Fruit fly (Drosophila melanogaster) whole organism, embryonic: ENCODE measurements around the gene Cog2.

Experiments
- CG5245 ChIP-seq: fragments of 200-800 bp; sonication (Bioruptor generic); optimal IDR thresholded peaks from 3 replicates; lab custom pipeline; 2016; ENCODE audit warnings: missing biosample characterization, missing genetic modification characterization
- ERR ChIP-seq: fragments of 200-800 bp; sonication (Bioruptor generic); optimal IDR thresholded peaks from 2 replicates; lab custom pipeline; 2016; ENCODE audit warnings: missing biosample characterization, missing genetic modification characterization
- Hand ChIP-seq: fragments of 200-800 bp; sonication (Bioruptor generic); optimal IDR thresholded peaks from 2 replicates; lab custom pipeline; 2017; ENCODE audit warnings: mild to moderate bottlenecking, missing biosample characterization, missing genetic modification reagents, missing genetic modification characterization
- Jarid2 ChIP-seq: fragments of 200-800 bp; sonication (Bioruptor generic); optimal IDR thresholded peaks from 3 replicates; lab custom pipeline; 2017; ENCODE audit warnings: mild to moderate bottlenecking, missing biosample characterization, missing genetic modification reagents, missing genetic modification characterization
- Max ChIP-seq: fragments of 200-800 bp; sonication (Bioruptor generic); optimal IDR thresholded peaks from 2 replicates; lab custom pipeline; 2016; ENCODE audit warnings: missing biosample characterization, mild to moderate bottlenecking, missing genetic modification characterization
- cato ChIP-seq: fragments of 200-800 bp; sonication (Bioruptor generic); optimal IDR thresholded peaks from 2 replicates; lab custom pipeline; 2016; ENCODE audit warnings: missing biosample characterization, missing genetic modification characterization, borderline replicate concordance
- lbe ChIP-seq: fragments of 200-800 bp; sonication (Bioruptor generic); optimal IDR thresholded peaks from 2 replicates; lab custom pipeline; 2016; ENCODE audit warnings: missing biosample characterization, mild to moderate bottlenecking, missing genetic modification characterization
- lmd ChIP-seq: fragments of 200-800 bp; sonication (Bioruptor generic); IDR thresholded peaks from 2 replicates; pipeline ENCODE4 v1.3.6; 2022; ENCODE audit warnings: missing biosample characterization, missing genetic modification characterization
- sc ChIP-seq, 3 experiments: fragments of >200 bp in 2 of 3; fragments of 200-800 bp in 1 of 3; sonication (Bioruptor generic) in 1 of 3; optimal IDR thresholded peaks; 2 replicates in 2 of 3; 3 replicates in 1 of 3; lab custom pipeline; 2017; ENCODE audit warnings: mild to moderate bottlenecking in 1 of 3, missing biosample characterization in 1 of 3, missing genetic modification characterization in 1 of 3, missing genetic modification reagents in 1 of 3
- unc-4 ChIP-seq: fragments of 200-800 bp; sonication (Bioruptor generic); IDR thresholded peaks from 2 replicates; pipeline ENCODE4 v1.3.6; 2022; ENCODE audit warnings: missing biosample characterization, missing genetic modification characterization; ENCODE audit not compliant: partially characterized antibody

- TF ChIP-seq cato (GFP tag; lab: Kevin White, UChicago) (no peak), CG5245 (GFP tag; lab: Kevin White, UChicago) (no peak), lmd (GFP tag; lab: Robert Waterston, UW) (no peak), Max (no peak), Jarid2 (GFP tag; lab: Kevin White, UChicago) (no peak), lbe (GFP tag; lab: Kevin White, UChicago) (no peak), sc (optimal IDR thresholded peaks at IDR 0.05; lab: Kevin White, UChicago) (no peak), sc (GFP tag; optimal IDR thresholded peaks at IDR 0.05; lab: Kevin White, UChicago) (no peak), ERR (GFP tag; lab: Kevin White, UChicago) (no peak), Hand (no peak), unc-4 (GFP tag; lab: Robert Waterston, UW) (no peak)
These were observed 16.0 kb downstream of the Cog2 start for dm6 chr3R:15345198-15346017.
